Fruit fly (Drosophila melanogaster) whole organism, prepupa: ENCODE measurements around the gene unc-13-4A.

ENCODE experiments used
- CG6163 ChIP-seq: fragments of 200-800 bp; sonication (Bioruptor generic); IDR thresholded peaks from 3 replicates; pipeline ENCODE4 v1.3.6; 2022; ENCODE audit warnings: missing biosample characterization, missing genetic modification characterization
- CG8632 ChIP-seq: fragments of 200-800 bp; sonication (Bioruptor generic); optimal IDR thresholded peaks from 3 replicates; lab custom pipeline; 2016; ENCODE audit warnings: missing biosample characterization, missing genetic modification characterization
- Ets96B ChIP-seq: fragments of 200-800 bp; optimal IDR thresholded peaks from 2 replicates; lab custom pipeline; 2019; ENCODE audit warnings: missing biosample characterization, mild to moderate bottlenecking, missing genetic modification characterization, moderate library complexity
- Hr38 ChIP-seq: sonication (Bioruptor generic); optimal IDR thresholded peaks from 2 replicates; lab custom pipeline; 2016; ENCODE audit warnings: missing biosample characterization, missing genetic modification characterization
- fd85E ChIP-seq: fragments of 200-800 bp; sonication (Bioruptor generic); optimal IDR thresholded peaks from 3 replicates; lab custom pipeline; 2016; ENCODE audit warnings: missing biosample characterization, missing genetic modification characterization
- lz ChIP-seq: fragments of 200-800 bp; sonication (Bioruptor generic); optimal IDR thresholded peaks from 3 replicates; lab custom pipeline; 2016; ENCODE audit warnings: missing biosample characterization, missing genetic modification characterization
- topi ChIP-seq: fragments of 200-800 bp; sonication (Bioruptor generic); optimal IDR thresholded peaks from 3 replicates; lab custom pipeline; 2016; ENCODE audit warnings: missing biosample characterization, missing genetic modification characterization

dm6 chr3L:7241217-7241859 lies 71.4 kb downstream of the unc-13-4A start, which contains the start of the genes RpL18 and Neos:
- peak; percentile 60; the same call in 2 of the 3 replicates for TF ChIP-seq CG6163 (GFP tag; lab: Robert Waterston, UW)
- TF ChIP-seq Hr38 (GFP tag; lab: Kevin White, UChicago), result no peak
- TF ChIP-seq Ets96B (tag; lab: Kevin White, UChicago), result no peak
- TF ChIP-seq topi, result peak; percentile 70
- TF ChIP-seq lz (GFP tag; lab: Kevin White, UChicago), result peak; percentile 68
- TF ChIP-seq fd85E (GFP tag; lab: Kevin White, UChicago), result peak; percentile 82
- TF ChIP-seq CG8632, result peak; percentile 57
